Fruit fly (Drosophila melanogaster) whole organism, prepupa: ENCODE data around the gene Cyp305a1.

Experiments
- CG11762 ChIP-seq: fragments of 200-800 bp; sonication (Bioruptor generic); optimal IDR thresholded peaks from 3 replicates; lab custom pipeline; 2016; ENCODE audit warnings: missing biosample characterization, missing genetic modification characterization; ENCODE audit not compliant: insufficient read depth
- Hr4 ChIP-seq: fragments of 200-800 bp; sonication (Bioruptor generic); optimal IDR thresholded peaks from 3 replicates; lab custom pipeline; 2016; ENCODE audit warnings: missing biosample characterization, missing genetic modification characterization
- achi ChIP-seq: fragments of 200-800 bp; sonication (Bioruptor generic); optimal IDR thresholded peaks from 3 replicates; lab custom pipeline; 2016; ENCODE audit warnings: missing biosample characterization, missing genetic modification characterization
- acj6 ChIP-seq: fragments of 200-800 bp; sonication (Bioruptor generic); optimal IDR thresholded peaks from 3 replicates; lab custom pipeline; 2016; ENCODE audit warnings: missing biosample characterization, missing genetic modification characterization

dm6 chr3L:19790564-19790928 is 22.6 kb downstream of the Cyp305a1 start:
- no peak for TF ChIP-seq achi
- TF ChIP-seq CG11762 (GFP tag; lab: Kevin White, UChicago): no peak
- no peak for TF ChIP-seq Hr4
- no peak for TF ChIP-seq acj6 (GFP tag; lab: Kevin White, UChicago)
